Worm (Caenorhabditis elegans) whole organism, L4 larva: ENCODE results near the gene sax-2.

Experiments
- F26F4.8 ChIP-seq: fragments of 200-800 bp; sonication (Bioruptor generic); conservative IDR thresholded peaks from 2 replicates; pipeline ENCODE4 v1.3.6; 2022; ENCODE audit warnings: missing genetic modification characterization, missing compliant biosample characterization
- F49E8.2 ChIP-seq: sonication (generic microtip); optimal IDR thresholded peaks from 2 replicates; lab custom pipeline; 2016; ENCODE audit warnings: missing compliant biosample characterization, mild to moderate bottlenecking, missing genetic modification characterization, borderline replicate concordance
- T26A8.4 ChIP-seq: fragments of 200-800 bp; sonication (Bioruptor generic); IDR thresholded peaks from 2 replicates; pipeline ENCODE4 v1.3.6; 2022; ENCODE audit warnings: missing genetic modification characterization, missing compliant biosample characterization
- Y105C5A.15 ChIP-seq: fragments of 200-800 bp; sonication (Bioruptor generic); IDR thresholded peaks from 2 replicates; pipeline ENCODE4 v1.3.6; 2022; ENCODE audit warnings: missing genetic modification characterization, missing compliant biosample characterization
- Y48G9A.11 ChIP-seq: fragments of 200-800 bp; sonication (Bioruptor generic); IDR thresholded peaks from 2 replicates; pipeline ENCODE4 v1.3.6; 2022; ENCODE audit warnings: missing genetic modification reagents, missing genetic modification characterization, missing compliant biosample characterization
- aha-1 ChIP-seq: fragments of 150-350 bp; peaks from one replicate; lab custom pipeline; 2014; ENCODE audit warnings: missing biosample characterization, missing genetic modification characterization
- aly-2 ChIP-seq: sonication (generic microtip); optimal IDR thresholded peaks from 2 replicates; lab custom pipeline; 2018; ENCODE audit warnings: missing biosample characterization, missing genetic modification characterization
- arid-1 ChIP-seq: fragments of 200-800 bp; sonication (Bioruptor generic); conservative IDR thresholded peaks from 2 replicates; pipeline ENCODE4 v1.3.6; 2022; ENCODE audit warnings: missing genetic modification reagents, missing genetic modification characterization, missing compliant biosample characterization
- attf-4 ChIP-seq: sonication (generic microtip); optimal IDR thresholded peaks from 3 replicates; lab custom pipeline; 2017; ENCODE audit warnings: missing biosample characterization, missing genetic modification characterization
- ceh-20 ChIP-seq: fragments of 200-800 bp; sonication (Bioruptor generic); IDR thresholded peaks from 2 replicates; pipeline ENCODE4 v1.3.6; 2022; ENCODE audit warnings: missing genetic modification reagents, missing genetic modification characterization, missing compliant biosample characterization
- ceh-28 ChIP-seq: fragments of 150-350 bp; optimal IDR thresholded peaks from 2 replicates; lab custom pipeline; 2014; ENCODE audit warnings: missing biosample characterization, missing genetic modification reagents, missing genetic modification characterization
- ceh-32 ChIP-seq: sonication (generic microtip); optimal IDR thresholded peaks from 2 replicates; lab custom pipeline; 2016; ENCODE audit warnings: mild to moderate bottlenecking, missing genetic modification characterization, missing compliant biosample characterization; ENCODE audit not compliant: poor library complexity
- ceh-82 ChIP-seq: sonication (generic microtip); optimal IDR thresholded peaks from 2 replicates; lab custom pipeline; 2017; ENCODE audit warnings: missing biosample characterization, missing genetic modification characterization
- cey-2 ChIP-seq: sonication (generic microtip); optimal IDR thresholded peaks from 3 replicates; lab custom pipeline; 2017; ENCODE audit warnings: missing genetic modification characterization, mild to moderate bottlenecking, missing compliant biosample characterization, antibody characterized with exemption, borderline replicate concordance; ENCODE audit not compliant: insufficient read depth
- daf-16 ChIP-seq, 3 experiments: sonication (generic microtip); optimal IDR thresholded peaks; 2 replicates each; lab custom pipeline; 2016 to 2017; ENCODE audit warnings: missing genetic modification characterization in 3 of 3, missing genetic modification reagents in 3 of 3, mild to moderate bottlenecking in 2 of 3, missing compliant biosample characterization in 2 of 3, missing biosample characterization in 1 of 3, moderate library complexity in 1 of 3
- dmd-6 ChIP-seq: fragments of 200-800 bp; sonication (Bioruptor generic); IDR thresholded peaks from 2 replicates; pipeline ENCODE4 v1.3.6; 2022; ENCODE audit warnings: missing genetic modification reagents, missing genetic modification characterization, missing compliant biosample characterization
- dmd-9 ChIP-seq: fragments of 200-800 bp; sonication (Bioruptor generic); IDR thresholded peaks from 2 replicates; pipeline ENCODE4 v1.3.6; 2022; ENCODE audit warnings: missing genetic modification reagents, missing genetic modification characterization, missing compliant biosample characterization
- duxl-1 ChIP-seq: sonication (generic microtip); optimal IDR thresholded peaks from 2 replicates; lab custom pipeline; 2016; ENCODE audit warnings: mild to moderate bottlenecking, missing genetic modification characterization, moderate library complexity, missing compliant biosample characterization; ENCODE audit not compliant: poor library complexity
- fkh-10 ChIP-seq: fragments of 150-350 bp; optimal IDR thresholded peaks from 2 replicates; lab custom pipeline; 2014; ENCODE audit warnings: missing biosample characterization, missing genetic modification reagents, missing genetic modification characterization
- gei-8 ChIP-seq: fragments of 200-800 bp; sonication (Bioruptor generic); optimal IDR thresholded peaks from 2 replicates; lab custom pipeline; 2018; ENCODE audit warnings: mild to moderate bottlenecking, missing genetic modification characterization, missing compliant biosample characterization
- hif-1 ChIP-seq, 2 experiments: sonication (generic microtip); optimal IDR thresholded peaks; 2 replicates each; lab custom pipeline; 2016 to 2017; ENCODE audit warnings: missing compliant biosample characterization in 2 of 2, missing genetic modification characterization in 2 of 2, missing genetic modification reagents in 2 of 2, missing genotype in 2 of 2, mild to moderate bottlenecking in 1 of 2
- hlh-11 ChIP-seq: fragments of 200-800 bp; sonication (Bioruptor generic); optimal IDR thresholded peaks from 2 replicates; lab custom pipeline; 2018; ENCODE audit warnings: mild to moderate bottlenecking, missing genetic modification characterization, missing compliant biosample characterization
- jun-1 ChIP-seq: fragments of 150-350 bp; optimal IDR thresholded peaks from 2 replicates; lab custom pipeline; 2014; ENCODE audit warnings: missing biosample characterization, missing genetic modification reagents, missing genetic modification characterization
- lim-7 ChIP-seq: fragments of 200-800 bp; sonication (Bioruptor generic); IDR thresholded peaks from 2 replicates; pipeline ENCODE4 v1.3.6; 2022; ENCODE audit warnings: missing genetic modification characterization, missing compliant biosample characterization
- lin-1 ChIP-seq: fragments of 200-800 bp; sonication (Bioruptor generic); IDR thresholded peaks from 2 replicates; pipeline ENCODE4 v1.3.6; 2022; ENCODE audit warnings: missing genetic modification reagents, missing genetic modification characterization, missing compliant biosample characterization
- lin-13 ChIP-seq: fragments of 150-350 bp; optimal IDR thresholded peaks from 2 replicates; lab custom pipeline; 2014; ENCODE audit warnings: missing biosample characterization, missing genetic modification reagents, missing genetic modification characterization
- lir-3 ChIP-seq: sonication (generic microtip); optimal IDR thresholded peaks from 2 replicates; lab custom pipeline; 2016; ENCODE audit warnings: mild to moderate bottlenecking, missing genetic modification characterization, missing compliant biosample characterization
- madf-5 ChIP-seq, 2 experiments: fragments of 200-800 bp; sonication (Bioruptor generic); IDR thresholded peaks; 2 replicates each; pipeline ENCODE4 v1.3.6; 2022; ENCODE audit warnings: missing compliant biosample characterization in 2 of 2, missing genetic modification characterization in 2 of 2
- mep-1 ChIP-seq: fragments of 150-350 bp; sonication (generic microtip); optimal IDR thresholded peaks from 3 replicates; lab custom pipeline; 2014; ENCODE audit warnings: missing biosample characterization, missing genetic modification characterization
- mes-2 ChIP-seq: sonication (generic microtip); optimal IDR thresholded peaks from 2 replicates; lab custom pipeline; 2016; ENCODE audit warnings: missing genotype, mild to moderate bottlenecking, missing genetic modification characterization, missing compliant biosample characterization; ENCODE audit not compliant: poor library complexity, severe bottlenecking
- mxl-3 ChIP-seq: fragments of 200-800 bp; sonication (Bioruptor generic); optimal IDR thresholded peaks from 2 replicates; lab custom pipeline; 2018; ENCODE audit warnings: mild to moderate bottlenecking, missing genetic modification characterization, missing compliant biosample characterization
- nhr-10 ChIP-seq: fragments of 150-350 bp; optimal IDR thresholded peaks from 2 replicates; lab custom pipeline; 2014; ENCODE audit warnings: missing biosample characterization, missing genetic modification characterization
- nhr-11 ChIP-seq: fragments of 150-350 bp; optimal IDR thresholded peaks from 2 replicates; lab custom pipeline; 2014; ENCODE audit warnings: missing biosample characterization, missing genetic modification characterization
- nhr-237 ChIP-seq: sonication (generic microtip); optimal IDR thresholded peaks from 2 replicates; lab custom pipeline; 2017; ENCODE audit warnings: missing biosample characterization, missing genetic modification characterization
- nhr-25 ChIP-seq: sonication (generic microtip); optimal IDR thresholded peaks from 2 replicates; lab custom pipeline; 2017; ENCODE audit warnings: missing genetic modification characterization, mild to moderate bottlenecking, missing compliant biosample characterization, antibody characterized with exemption, moderate library complexity, borderline replicate concordance; ENCODE audit not compliant: insufficient read depth
- nhr-28 ChIP-seq: fragments of 150-350 bp; optimal IDR thresholded peaks from 2 replicates; lab custom pipeline; 2014; ENCODE audit warnings: missing biosample characterization, missing genetic modification characterization
- nhr-48 ChIP-seq: sonication (generic microtip); optimal IDR thresholded peaks from 2 replicates; lab custom pipeline; 2016; ENCODE audit warnings: mild to moderate bottlenecking, missing genetic modification characterization, missing compliant biosample characterization
- php-3 ChIP-seq: fragments of 200-800 bp; sonication (Bioruptor generic); IDR thresholded peaks from 2 replicates; pipeline ENCODE4 v1.3.6; 2022; ENCODE audit warnings: missing genetic modification reagents, missing genetic modification characterization, missing compliant biosample characterization
- pqm-1 ChIP-seq: sonication (generic microtip); optimal IDR thresholded peaks from 2 replicates; lab custom pipeline; 2017; ENCODE audit warnings: missing biosample characterization, missing genetic modification characterization
- tra-1 ChIP-seq: fragments of 200-800 bp; sonication (Bioruptor generic); IDR thresholded peaks from 2 replicates; pipeline ENCODE4 v1.3.6; 2022; ENCODE audit warnings: missing genetic modification reagents, missing genetic modification characterization, missing compliant biosample characterization
- unc-62 ChIP-seq, 3 experiments: fragments of 150-350 bp in 1 of 3; sonication (generic microtip); optimal IDR thresholded peaks in 2 of 3; peaks in 1 of 3; 1 replicate in 1 of 3; 2 replicates in 2 of 3; lab custom pipeline; 2014 to 2017; ENCODE audit warnings: missing biosample characterization in 3 of 3, missing genetic modification characterization in 3 of 3, missing genetic modification reagents in 3 of 3, missing genotype in 1 of 3
- zfp-2 ChIP-seq: sonication (generic microtip); optimal IDR thresholded peaks from 2 replicates; lab custom pipeline; 2016; ENCODE audit warnings: mild to moderate bottlenecking, missing genetic modification characterization, missing compliant biosample characterization
- zip-2 ChIP-seq: fragments of 150-350 bp; optimal IDR thresholded peaks from 2 replicates; lab custom pipeline; 2014; ENCODE audit warnings: missing biosample characterization, missing genetic modification characterization

sax-2 gene

ce11 chrIII:5108746-5109145 lies 755 bp upstream of the sax-2 start (continued):
- TF ChIP-seq hlh-11 (tag; lab: Kevin White, UChicago) = peak; percentile 97
- no peak for TF ChIP-seq fkh-10 (GFP tag; lab: Kevin White, UChicago)
- TF ChIP-seq T26A8.4 (GFP tag; lab: Robert Waterston, UW) = no peak
- no peak for TF ChIP-seq nhr-10 (tag; lab: Kevin White, UChicago)
- peak; percentile 35; the same call in 1 of the 2 replicates for TF ChIP-seq dmd-6
- no peak for TF ChIP-seq lir-3 (tag; lab: Kevin White, UChicago)
- no peak for TF ChIP-seq tra-1 (GFP tag; lab: Robert Waterston, UW)

ce11 chrIII:5112399-5112798 lies 2.9 kb downstream of the sax-2 start:
- TF ChIP-seq lin-1 (GFP tag; lab: Robert Waterston, UW) (no peak), Y48G9A.11 (GFP tag; lab: Robert Waterston, UW) (no peak), aha-1 (tag; lab: Kevin White, UChicago) (peak; percentile 93), lin-13 (GFP tag; lab: Kevin White, UChicago) (no peak), attf-4 (tag; lab: Kevin White, UChicago) (no peak), hif-1 (tag; optimal IDR thresholded peaks at IDR 0.05; lab: Kevin White, UChicago) (no peak)

- TF ChIP-seq dmd-9 (GFP tag; lab: Robert Waterston, UW) = no peak
- no peak for TF ChIP-seq Y105C5A.15
- TF ChIP-seq pqm-1 (tag; lab: Kevin White, UChicago) = peak; percentile 12
- TF ChIP-seq ceh-28 (tag; lab: Kevin White, UChicago) = no peak
- TF ChIP-seq F49E8.2 (tag; lab: Kevin White, UChicago) = no peak
- no peak for TF ChIP-seq madf-5 (GFP tag; IDR thresholded peaks at IDR 0.05; lab: Robert Waterston, UW)
- TF ChIP-seq nhr-48 (tag; lab: Kevin White, UChicago) = no peak
- TF ChIP-seq nhr-28 (tag; lab: Kevin White, UChicago) = peak; percentile 35
- no peak for TF ChIP-seq mep-1 (tag; lab: Kevin White, UChicago)
- no peak for TF ChIP-seq gei-8 (GFP tag; lab: Kevin White, UChicago)
- TF ChIP-seq ceh-20 = no peak
- TF ChIP-seq aly-2 (tag; lab: Kevin White, UChicago) = no peak
- no peak for TF ChIP-seq nhr-11 (tag; lab: Kevin White, UChicago)
- TF ChIP-seq zip-2 (tag; lab: Kevin White, UChicago) = no peak
- TF ChIP-seq mxl-3 (GFP tag; lab: Kevin White, UChicago) = no peak
- TF ChIP-seq F26F4.8 (GFP tag; lab: Robert Waterston, UW) = no peak
- no peak for TF ChIP-seq ceh-82 (tag; lab: Kevin White, UChicago)
- TF ChIP-seq zfp-2 = no peak
- TF ChIP-seq php-3 (GFP tag; lab: Robert Waterston, UW) = peak; percentile 92
- TF ChIP-seq hlh-11 (tag; lab: Kevin White, UChicago) = peak; percentile 23
- TF ChIP-seq lim-7 (GFP tag; lab: Robert Waterston, UW) = no peak
- no peak for TF ChIP-seq arid-1
- no peak for TF ChIP-seq nhr-25 (tag; lab: Kevin White, UChicago)
- TF ChIP-seq mes-2 (tag; lab: Kevin White, UChicago) = no peak
- no peak for TF ChIP-seq daf-16 (GFP tag; optimal IDR thresholded peaks at IDR 0.05; lab: Kevin White, UChicago)
- TF ChIP-seq daf-16 (tag; optimal IDR thresholded peaks at IDR 0.05; lab: Kevin White, UChicago) = peak; percentile 73
- no peak for TF ChIP-seq cey-2 (tag; lab: Kevin White, UChicago)
- TF ChIP-seq unc-62 (GFP tag; optimal IDR thresholded peaks at IDR 0.05 in 1 of 2; lab: Kevin White, UChicago) = peak in 1 of 2 experiments; percentile 94
- no peak for TF ChIP-seq unc-62 (tag; optimal IDR thresholded peaks at IDR 0.05; lab: Kevin White, UChicago)
- peak; percentile 8; the same call in 1 of the 2 replicates for TF ChIP-seq dmd-6
- no peak for TF ChIP-seq jun-1
- TF ChIP-seq lin-13 (GFP tag; lab: Kevin White, UChicago) = no peak
- TF ChIP-seq duxl-1 (tag; lab: Kevin White, UChicago) = no peak
- no peak for TF ChIP-seq nhr-237 (tag; lab: Kevin White, UChicago)
- TF ChIP-seq ceh-32 = no peak
Measured at ce11 chrIII:5112998-5113397, 3.5 kb downstream of the sax-2 start.
